Fruit fly (Drosophila melanogaster) Kc167 (cell line): ENCODE results near the gene pug.

Experiments used
- Myc ChIP-seq: fragments of >200 bp; optimal IDR thresholded peaks from 2 replicates; lab custom pipeline; 2017; ENCODE audit warnings: missing external identifiers
- h ChIP-seq: fragments of >200 bp; optimal IDR thresholded peaks from 3 replicates; lab custom pipeline; 2018; ENCODE audit warnings: missing external identifiers
- insv ChIP-seq: fragments of >200 bp; optimal IDR thresholded peaks from 3 replicates; lab custom pipeline; 2018; ENCODE audit warnings: missing external identifiers
- psq ChIP-seq: fragments of >200 bp; optimal IDR thresholded peaks from 2 replicates; lab custom pipeline; 2017; ENCODE audit warnings: missing external identifiers
- ttk ChIP-seq: sonication (Bioruptor generic); optimal IDR thresholded peaks from 2 replicates; lab custom pipeline; 2017; ENCODE audit warnings: missing external identifiers

DNA sequence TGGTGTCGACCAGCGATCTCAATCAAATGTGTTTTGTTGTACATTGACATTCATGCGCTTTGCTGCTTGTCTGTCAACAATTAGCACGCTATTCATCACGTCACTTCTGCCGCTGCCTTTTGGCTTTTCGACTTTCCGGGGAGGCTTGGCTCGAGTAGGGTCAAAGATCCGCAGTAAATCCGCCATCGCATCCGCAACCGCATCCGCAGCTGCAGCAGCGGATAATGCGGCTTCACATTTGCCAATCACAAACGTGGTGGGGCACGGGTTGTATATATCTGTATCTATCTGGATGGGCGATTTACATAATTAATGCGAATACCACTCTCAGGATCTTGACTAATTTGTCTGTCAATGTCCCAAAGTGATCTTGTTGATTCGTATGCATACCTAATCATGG is 49.2 kb upstream of the pug start:
- TF ChIP-seq h (no peak), psq (lab: Kevin White, UChicago) (no peak), Myc (lab: Kevin White, UChicago) (no peak), insv (no peak), ttk (lab: Kevin White, UChicago) (no peak)
